Fruit fly (Drosophila melanogaster): ENCODE data around the gene Hn.

DNA sequence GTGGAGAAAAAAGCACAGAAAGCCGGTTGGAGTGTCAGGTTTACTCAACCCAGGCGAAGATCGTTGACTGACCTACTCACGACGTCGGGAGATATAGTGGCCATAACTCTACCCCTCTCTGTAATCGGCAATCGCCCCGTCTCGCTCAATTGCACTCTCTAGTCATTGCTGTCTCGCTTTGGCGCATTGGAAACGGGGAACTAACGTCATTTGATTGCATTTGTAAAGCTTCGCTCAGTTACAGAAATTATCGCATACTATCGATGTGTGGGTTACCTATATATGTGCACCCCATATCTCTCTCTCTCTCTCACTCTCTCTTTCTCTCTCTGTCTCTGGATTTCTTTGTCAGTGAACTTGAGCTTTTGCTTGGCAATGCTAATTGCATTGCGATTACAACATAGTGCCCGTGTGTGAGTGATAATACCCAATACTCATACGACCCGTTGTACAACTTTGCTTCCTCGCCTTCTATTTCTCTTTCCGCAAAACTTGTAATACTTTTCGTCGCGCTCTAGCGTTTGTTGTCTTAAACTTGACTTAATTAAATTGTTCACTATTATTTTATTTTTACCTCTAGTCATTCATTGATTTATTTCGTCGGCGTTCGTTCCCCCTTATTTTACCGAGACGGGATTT, 12.0 kb downstream of the Hn start:
- no peak for TF ChIP-seq ovo (GFP tag; optimal IDR thresholded peaks at IDR 0.05)
- peak; percentile 99 for TF ChIP-seq cic (GFP tag; optimal IDR thresholded peaks at IDR 0.05)
- no peak for TF ChIP-seq CG11617 (GFP tag; optimal IDR thresholded peaks at IDR 0.05)
- TF ChIP-seq tj (GFP tag; optimal IDR thresholded peaks at IDR 0.05): peak; percentile 71
- TF ChIP-seq toe (GFP tag; optimal IDR thresholded peaks at IDR 0.05): no peak
- no peak for TF ChIP-seq CG7045 (GFP tag; optimal IDR thresholded peaks at IDR 0.05)
- TF ChIP-seq CG12768 (GFP tag; optimal IDR thresholded peaks at IDR 0.05): peak; percentile 65
- TF ChIP-seq CG5204 (GFP tag; optimal IDR thresholded peaks at IDR 0.05): no peak
